Fruit fly (Drosophila melanogaster) Kc167 (cell line): Measurements from ENCODE around the gene CG4619.

ENCODE experiments used
- Myc ChIP-seq: fragments of >200 bp; optimal IDR thresholded peaks from 2 replicates; lab custom pipeline; 2017; ENCODE audit warnings: missing external identifiers
- Sin3A ChIP-seq: fragments of >200 bp; optimal IDR thresholded peaks from 2 replicates; lab custom pipeline; 2018; ENCODE audit warnings: missing external identifiers
- h ChIP-seq: fragments of >200 bp; optimal IDR thresholded peaks from 3 replicates; lab custom pipeline; 2018; ENCODE audit warnings: missing external identifiers
- insv ChIP-seq: fragments of >200 bp; optimal IDR thresholded peaks from 3 replicates; lab custom pipeline; 2018; ENCODE audit warnings: missing external identifiers
- psq ChIP-seq: fragments of >200 bp; optimal IDR thresholded peaks from 2 replicates; lab custom pipeline; 2017; ENCODE audit warnings: missing external identifiers
- ttk ChIP-seq: sonication (Bioruptor generic); optimal IDR thresholded peaks from 2 replicates; lab custom pipeline; 2017; ENCODE audit warnings: missing external identifiers

- TF ChIP-seq ttk (no peak), psq (lab: Kevin White, UChicago) (no peak), Myc (lab: Kevin White, UChicago) (no peak), Sin3A (lab: Kevin White, UChicago) (no peak), h (no peak), insv (lab: Kevin White, UChicago) (no peak)
These were observed 8.6 kb downstream of the CG4619 start, which contains the start of gene CG5853 for dm6 chr2L:9947265-9947664.
